Worm (Caenorhabditis elegans) whole organism, young adult: ENCODE measurements around the gene K12H4.7.

ENCODE experiments used
- B0035.1 ChIP-seq: sonication (generic microtip); optimal IDR thresholded peaks from 2 replicates; lab custom pipeline; 2016; ENCODE audit warnings: missing genetic modification characterization, mild to moderate bottlenecking, missing compliant biosample characterization, missing genotype, missing genetic modification reagents
- C06A6.2 ChIP-seq: fragments of 200-800 bp; sonication (Bioruptor generic); conservative IDR thresholded peaks from 2 replicates; pipeline ENCODE4 v1.3.6; 2022; ENCODE audit warnings: missing genetic modification characterization, missing compliant biosample characterization
- C17E4.6 ChIP-seq: fragments of 200-800 bp; sonication (Bioruptor generic); IDR thresholded peaks from 2 replicates; pipeline ENCODE4 v1.3.6; 2022; ENCODE audit warnings: missing genetic modification reagents, missing genetic modification characterization, missing compliant biosample characterization
- F22D6.2 ChIP-seq: sonication (generic microtip); optimal IDR thresholded peaks from 2 replicates; lab custom pipeline; 2016; ENCODE audit warnings: mild to moderate bottlenecking, missing genetic modification characterization, missing compliant biosample characterization
- F33H1.4 ChIP-seq: fragments of 200-800 bp; sonication (Bioruptor generic); IDR thresholded peaks from 2 replicates; pipeline ENCODE4 v1.3.6; 2022; ENCODE audit warnings: missing genetic modification reagents, missing genetic modification characterization, missing compliant biosample characterization
- F37B4.10 ChIP-seq: fragments of 200-800 bp; sonication (Bioruptor generic); IDR thresholded peaks from 2 replicates; pipeline ENCODE4 v1.3.6; 2022; ENCODE audit warnings: missing genetic modification characterization, missing compliant biosample characterization
- F39B2.1 ChIP-seq: fragments of 200-800 bp; sonication (Bioruptor generic); IDR thresholded peaks from 2 replicates; pipeline ENCODE4 v1.3.6; 2022; ENCODE audit warnings: missing genetic modification reagents, missing genetic modification characterization, missing compliant biosample characterization
- F52B5.7 ChIP-seq: sonication (generic microtip); optimal IDR thresholded peaks from 2 replicates; lab custom pipeline; 2016; ENCODE audit warnings: mild to moderate bottlenecking, missing genetic modification characterization, missing compliant biosample characterization
- F55B11.4 ChIP-seq: sonication (generic microtip); optimal IDR thresholded peaks from 2 replicates; lab custom pipeline; 2016; ENCODE audit warnings: missing compliant biosample characterization, missing genetic modification characterization, borderline replicate concordance; ENCODE audit not compliant: insufficient read depth
- F57C9.4 ChIP-seq: sonication (generic microtip); optimal IDR thresholded peaks from 2 replicates; lab custom pipeline; 2017; ENCODE audit warnings: mild to moderate bottlenecking, missing genetic modification characterization, missing compliant biosample characterization
- T07F8.4 ChIP-seq: sonication (generic microtip); optimal IDR thresholded peaks from 2 replicates; lab custom pipeline; 2016; ENCODE audit warnings: mild to moderate bottlenecking, missing genetic modification characterization, moderate library complexity, missing compliant biosample characterization
- T26A5.8 ChIP-seq: sonication (generic microtip); optimal IDR thresholded peaks from 2 replicates; lab custom pipeline; 2016; ENCODE audit warnings: missing genetic modification characterization, missing compliant biosample characterization
- Y56A3A.18 ChIP-seq: fragments of 200-800 bp; sonication (Bioruptor generic); IDR thresholded peaks from 2 replicates; pipeline ENCODE4 v1.3.6; 2022; ENCODE audit warnings: missing genetic modification reagents, missing genetic modification characterization, missing compliant biosample characterization
- Y95B8A.8 ChIP-seq: fragments of 200-800 bp; sonication (Bioruptor generic); IDR thresholded peaks from 2 replicates; pipeline ENCODE4 v1.3.6; 2022; ENCODE audit warnings: missing genetic modification reagents, missing genetic modification characterization, missing compliant biosample characterization
- atf-7 ChIP-seq: sonication (generic microtip); optimal IDR thresholded peaks from 2 replicates; lab custom pipeline; 2017; ENCODE audit warnings: mild to moderate bottlenecking, missing genetic modification characterization, missing compliant biosample characterization
- attf-5 ChIP-seq: fragments of 200-800 bp; sonication (Bioruptor generic); optimal IDR thresholded peaks from 2 replicates; lab custom pipeline; 2018; ENCODE audit warnings: mild to moderate bottlenecking, missing genetic modification characterization, missing compliant biosample characterization
- ccch-3 ChIP-seq: fragments of 200-800 bp; sonication (Bioruptor generic); optimal IDR thresholded peaks from 2 replicates; lab custom pipeline; 2018; ENCODE audit warnings: mild to moderate bottlenecking, missing genetic modification characterization, missing compliant biosample characterization
- ceh-100 ChIP-seq: fragments of 200-800 bp; sonication (Bioruptor generic); IDR thresholded peaks from 2 replicates; pipeline ENCODE4 v1.3.6; 2022; ENCODE audit warnings: missing genetic modification reagents, missing genetic modification characterization, missing compliant biosample characterization
- ceh-58 ChIP-seq: fragments of 200-800 bp; sonication (Bioruptor generic); IDR thresholded peaks from 2 replicates; pipeline ENCODE4 v1.3.6; 2022; ENCODE audit warnings: missing genetic modification characterization, missing compliant biosample characterization
- ceh-79 ChIP-seq: sonication (generic microtip); optimal IDR thresholded peaks from 2 replicates; lab custom pipeline; 2017; ENCODE audit warnings: mild to moderate bottlenecking, missing genetic modification characterization, missing compliant biosample characterization
- chd-7 ChIP-seq: sonication (generic microtip); optimal IDR thresholded peaks from 2 replicates; lab custom pipeline; 2016; ENCODE audit warnings: mild to moderate bottlenecking, missing genetic modification characterization, moderate library complexity, missing compliant biosample characterization
- die-1 ChIP-seq: sonication (generic microtip); optimal IDR thresholded peaks from 2 replicates; lab custom pipeline; 2016; ENCODE audit warnings: missing genotype, mild to moderate bottlenecking, missing genetic modification characterization, missing compliant biosample characterization
- efl-1 ChIP-seq: fragments of 150-350 bp; optimal IDR thresholded peaks from 2 replicates; lab custom pipeline; 2014; ENCODE audit warnings: missing biosample characterization, missing genetic modification reagents, missing genetic modification characterization
- egl-18 ChIP-seq: fragments of 200-800 bp; sonication (Bioruptor generic); IDR thresholded peaks from 2 replicates; pipeline ENCODE4 v1.3.6; 2022; ENCODE audit warnings: missing genetic modification reagents, missing genetic modification characterization, missing compliant biosample characterization
- him-1 ChIP-seq: sonication (generic microtip); optimal IDR thresholded peaks from 2 replicates; lab custom pipeline; 2016; ENCODE audit warnings: missing genotype, missing genetic modification reagents, missing genetic modification characterization, missing compliant biosample characterization
- hmg-1.2 ChIP-seq: fragments of 200-800 bp; sonication (Bioruptor generic); IDR thresholded peaks from 2 replicates; pipeline ENCODE4 v1.3.6; 2022; ENCODE audit warnings: missing genetic modification reagents, missing genetic modification characterization, missing compliant biosample characterization
- hmg-20 ChIP-seq: fragments of 200-800 bp; sonication (Bioruptor generic); IDR thresholded peaks from 2 replicates; pipeline ENCODE4 v1.3.6; 2022; ENCODE audit warnings: missing genetic modification reagents, missing genetic modification characterization, missing compliant biosample characterization
- hsf-1 ChIP-seq: fragments of 200-800 bp; sonication (Bioruptor generic); IDR thresholded peaks from 2 replicates; pipeline ENCODE4 v1.3.6; 2022; ENCODE audit warnings: missing genetic modification reagents, missing genetic modification characterization, missing compliant biosample characterization
- lag-1 ChIP-seq: fragments of 200-800 bp; sonication (Bioruptor generic); IDR thresholded peaks from 2 replicates; pipeline ENCODE4 v1.3.6; 2022; ENCODE audit warnings: missing genetic modification reagents, missing genetic modification characterization, missing compliant biosample characterization
- lin-35 ChIP-seq, 3 experiments: fragments of 150-350 bp in 2 of 3; sonication (generic microtip) in 1 of 3; optimal IDR thresholded peaks; 2 replicates each; lab custom pipeline; 2014 to 2018; ENCODE audit warnings: missing biosample characterization in 3 of 3, missing genetic modification characterization in 3 of 3, missing genetic modification reagents in 3 of 3
- lir-1 ChIP-seq: fragments of 200-800 bp; sonication (Bioruptor generic); conservative IDR thresholded peaks from 2 replicates; pipeline ENCODE4 v1.3.6; 2022; ENCODE audit warnings: missing genetic modification reagents, missing genetic modification characterization, missing compliant biosample characterization
- madf-10 ChIP-seq: sonication (generic microtip); optimal IDR thresholded peaks from 2 replicates; lab custom pipeline; 2016; ENCODE audit warnings: mild to moderate bottlenecking, missing genetic modification characterization, missing compliant biosample characterization
- madf-3 ChIP-seq: fragments of 200-800 bp; sonication (Bioruptor generic); IDR thresholded peaks from 2 replicates; pipeline ENCODE4 v1.3.6; 2022; ENCODE audit warnings: missing genetic modification reagents, missing genetic modification characterization, missing compliant biosample characterization
- nhr-179 ChIP-seq: sonication (generic microtip); optimal IDR thresholded peaks from 2 replicates; lab custom pipeline; 2016; ENCODE audit warnings: mild to moderate bottlenecking, missing genetic modification characterization, missing compliant biosample characterization
- pbrm-1 ChIP-seq: fragments of 200-800 bp; sonication (Bioruptor generic); IDR thresholded peaks from 2 replicates; pipeline ENCODE4 v1.3.6; 2022; ENCODE audit warnings: missing genetic modification reagents, missing genetic modification characterization, missing compliant biosample characterization
- rpc-1 ChIP-seq, 2 experiments: fragments of 150-350 bp in 1 of 2; sonication (generic microtip) in 1 of 2; optimal IDR thresholded peaks; 2 replicates each; lab custom pipeline; 2014 to 2018; ENCODE audit warnings: missing biosample characterization in 1 of 2, missing genetic modification characterization in 1 of 2, missing genetic modification reagents in 1 of 2, missing genotype in 1 of 2
- snpc-1.3 ChIP-seq: sonication (generic microtip); optimal IDR thresholded peaks from 2 replicates; lab custom pipeline; 2017; ENCODE audit warnings: missing genetic modification characterization, mild to moderate bottlenecking, missing compliant biosample characterization, antibody characterized with exemption, moderate library complexity, missing genotype, missing genetic modification reagents; ENCODE audit not compliant: insufficient read depth
- snpc-3.4 ChIP-seq: sonication (generic microtip); optimal IDR thresholded peaks from 2 replicates; lab custom pipeline; 2017; ENCODE audit warnings: missing genetic modification characterization, mild to moderate bottlenecking, missing compliant biosample characterization, antibody characterized with exemption, moderate library complexity, missing genotype, missing genetic modification reagents
- snpc-4 ChIP-seq, 5 experiments: fragments of 150-350 bp in 1 of 5; sonication (generic microtip) in 4 of 5; optimal IDR thresholded peaks; 2 replicates each; lab custom pipeline; 2014 to 2018; ENCODE audit warnings: missing genetic modification characterization in 5 of 5, missing biosample characterization in 3 of 5, antibody characterized with exemption in 2 of 5, mild to moderate bottlenecking in 2 of 5, missing compliant biosample characterization in 2 of 5, missing genotype in 2 of 5, moderate library complexity in 2 of 5, missing genetic modification reagents in 1 of 5
- sptf-2 ChIP-seq: fragments of 200-800 bp; sonication (Bioruptor generic); optimal IDR thresholded peaks from 2 replicates; lab custom pipeline; 2018; ENCODE audit warnings: mild to moderate bottlenecking, missing genetic modification characterization, missing compliant biosample characterization
- tbx-9 ChIP-seq: sonication (generic microtip); optimal IDR thresholded peaks from 2 replicates; lab custom pipeline; 2016; ENCODE audit warnings: borderline replicate concordance, missing genetic modification characterization, inconsistent platforms, missing compliant biosample characterization
- unc-130 ChIP-seq: sonication (generic microtip); optimal IDR thresholded peaks from 2 replicates; lab custom pipeline; 2016; ENCODE audit warnings: missing genetic modification reagents, missing genetic modification characterization, missing compliant biosample characterization
- zfh-2 ChIP-seq: fragments of 200-800 bp; sonication (Bioruptor generic); conservative IDR thresholded peaks from 2 replicates; pipeline ENCODE4 v1.3.6; 2022; ENCODE audit warnings: missing genetic modification reagents, missing genetic modification characterization, missing compliant biosample characterization
- ztf-22 ChIP-seq: fragments of 200-800 bp; sonication (Bioruptor generic); optimal IDR thresholded peaks from 2 replicates; lab custom pipeline; 2018; ENCODE audit warnings: mild to moderate bottlenecking, missing genetic modification characterization, moderate library complexity, missing compliant biosample characterization
- ztf-25 ChIP-seq: fragments of 200-800 bp; sonication (Bioruptor generic); IDR thresholded peaks from 2 replicates; pipeline ENCODE4 v1.3.6; 2022; ENCODE audit warnings: missing genetic modification reagents, missing genetic modification characterization, missing compliant biosample characterization
- ztf-3 ChIP-seq: fragments of 200-800 bp; sonication (Bioruptor generic); optimal IDR thresholded peaks from 2 replicates; lab custom pipeline; 2018; ENCODE audit warnings: mild to moderate bottlenecking, missing genetic modification characterization, missing compliant biosample characterization

Gene K12H4.7

DNA sequence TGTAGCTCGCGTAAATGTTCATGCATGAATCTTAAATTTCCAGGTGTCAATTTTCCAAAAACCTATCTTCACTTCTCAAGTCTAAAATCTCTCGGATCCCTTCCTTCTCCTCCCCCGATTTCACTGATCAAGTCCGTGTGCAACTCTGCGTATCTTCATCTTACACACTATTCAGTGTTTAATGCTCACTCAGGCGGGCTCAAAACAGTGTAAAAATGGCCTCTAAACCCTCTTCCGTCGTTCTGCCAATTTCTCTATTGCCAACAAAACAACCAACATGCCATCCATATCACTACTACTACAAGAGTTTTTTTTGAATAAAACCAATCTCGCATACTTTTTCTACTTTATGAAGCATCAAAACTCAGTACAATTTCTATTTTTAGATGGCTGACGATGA is 28.8 kb downstream of the K12H4.7 start, which contains the start of gene F44B9.2:
F44B9.2 (plus strand) TSS at position 387 of the 400 bp plus-strand sequence.
- TF ChIP-seq lin-35 (GFP tag; optimal IDR thresholded peaks at IDR 0.05; lab: Kevin White, UChicago) (no peak), efl-1 (no peak), ztf-25 (GFP tag; lab: Robert Waterston, UW) (no peak), chd-7 (tag; lab: Kevin White, UChicago) (no peak), Y95B8A.8 (no peak), nhr-179 (no peak), atf-7 (no peak)

DNA sequence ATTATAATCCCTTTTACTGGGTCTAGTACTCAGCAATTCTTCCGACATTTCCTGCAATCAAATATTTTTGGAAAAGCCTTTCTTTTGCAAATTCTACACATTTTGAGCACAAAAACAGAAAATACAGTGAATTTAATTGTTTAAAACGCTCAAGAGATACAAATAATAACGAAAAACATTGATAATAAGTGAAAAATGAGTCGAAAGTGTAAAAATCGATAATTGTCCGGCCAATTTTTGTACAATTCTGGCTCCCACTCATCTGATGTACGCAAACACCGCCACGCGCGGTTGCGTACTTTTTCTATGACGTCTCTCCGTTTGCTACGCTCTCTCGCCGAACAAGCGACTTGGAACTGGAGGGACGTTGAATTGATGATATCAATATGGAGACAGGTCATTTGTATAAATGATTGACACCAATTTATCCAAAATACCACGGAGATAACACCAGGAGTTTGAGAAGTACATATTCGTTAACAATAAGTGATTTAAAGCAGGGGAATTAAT is 30.0 kb downstream of the K12H4.7 start, which contains the start of gene lin-36:
lin-36 (minus strand) TSS at position 51 of the 510 bp plus-strand sequence.
- TF ChIP-seq rpc-1 (optimal IDR thresholded peaks at IDR 0.05; lab: Kevin White, UChicago) = no peak
- no peak for TF ChIP-seq rpc-1 (tag; optimal IDR thresholded peaks at IDR 0.05; lab: Kevin White, UChicago)
- no peak for TF ChIP-seq ztf-3 (GFP tag; lab: Kevin White, UChicago)
- no peak for TF ChIP-seq F39B2.1 (GFP tag; lab: Robert Waterston, UW)
- TF ChIP-seq hmg-1.2 (GFP tag; lab: Robert Waterston, UW) = peak; percentile 100
- TF ChIP-seq F33H1.4 (GFP tag; lab: Robert Waterston, UW) = peak; percentile 59
- TF ChIP-seq attf-5 (GFP tag; lab: Kevin White, UChicago) = peak; percentile 78
- TF ChIP-seq pbrm-1 (GFP tag; lab: Robert Waterston, UW) = peak; percentile 57; the same call in 1 of the 2 replicates
- peak; percentile 35 for TF ChIP-seq him-1 (tag; lab: Kevin White, UChicago)
- no peak for TF ChIP-seq zfh-2 (GFP tag; lab: Robert Waterston, UW)
- no peak for TF ChIP-seq chd-7 (tag; lab: Kevin White, UChicago)
- TF ChIP-seq lir-1 (GFP tag; lab: Robert Waterston, UW) = no peak
- TF ChIP-seq snpc-4 (GFP tag; optimal IDR thresholded peaks at IDR 0.05; lab: Kevin White, UChicago) = peak; percentile 23
- peak in 2 of 4 experiments; percentile 23 to 63 for TF ChIP-seq snpc-4 (tag; optimal IDR thresholded peaks at IDR 0.05; lab: Kevin White, UChicago)
- no peak for TF ChIP-seq hsf-1 (GFP tag; lab: Robert Waterston, UW)
- no peak for TF ChIP-seq F37B4.10 (GFP tag; lab: Robert Waterston, UW)
- TF ChIP-seq ceh-58 (GFP tag; lab: Robert Waterston, UW) = no peak
- TF ChIP-seq ceh-79 (tag; lab: Kevin White, UChicago) = no peak
- no peak for TF ChIP-seq die-1 (tag; lab: Kevin White, UChicago)
- TF ChIP-seq F22D6.2 (tag; lab: Kevin White, UChicago) = no peak
- 0 out of 2 replicates have a peak, but pooled peaks have one; percentile 9 for TF ChIP-seq madf-3 (GFP tag; lab: Robert Waterston, UW)
- TF ChIP-seq C06A6.2 = no peak
- no peak for TF ChIP-seq ccch-3 (GFP tag; lab: Kevin White, UChicago)
- 0 out of 2 replicates have a peak, but pooled peaks have one; percentile 12 for TF ChIP-seq ceh-100 (GFP tag; lab: Robert Waterston, UW)
- no peak for TF ChIP-seq T07F8.4 (tag; lab: Kevin White, UChicago)
- no peak for TF ChIP-seq tbx-9 (tag; lab: Kevin White, UChicago)
- TF ChIP-seq madf-10 (tag; lab: Kevin White, UChicago) = peak; percentile 21
- TF ChIP-seq sptf-2 (GFP tag; lab: Kevin White, UChicago) = no peak
- TF ChIP-seq F52B5.7 (tag; lab: Kevin White, UChicago) = no peak
- no peak for TF ChIP-seq snpc-1.3
- TF ChIP-seq lag-1 = no peak
- TF ChIP-seq ztf-22 = no peak
- TF ChIP-seq T26A5.8 (tag; lab: Kevin White, UChicago) = no peak
- 0 out of 2 replicates have a peak, but pooled peaks have one; percentile 8 for TF ChIP-seq C17E4.6 (GFP tag; lab: Robert Waterston, UW)
- TF ChIP-seq F55B11.4 (tag; lab: Kevin White, UChicago) = no peak
- no peak for TF ChIP-seq B0035.1 (tag; lab: Kevin White, UChicago)
- no peak for TF ChIP-seq hmg-20 (GFP tag; lab: Robert Waterston, UW)
- TF ChIP-seq snpc-3.4 (tag; lab: Kevin White, UChicago) = no peak
- no peak for TF ChIP-seq atf-7
- TF ChIP-seq Y56A3A.18 (GFP tag; lab: Robert Waterston, UW) = no peak
- no peak for TF ChIP-seq egl-18 (GFP tag; lab: Robert Waterston, UW)
- no peak for TF ChIP-seq F57C9.4
- TF ChIP-seq unc-130 = no peak
